Worm (Caenorhabditis elegans) whole organism, dauer: ENCODE results near the gene srr-4.

Experiments
- unc-62 ChIP-seq: sonication (generic microtip); optimal IDR thresholded peaks from 2 replicates; lab custom pipeline; 2017; ENCODE audit warnings: missing biosample characterization, missing genetic modification reagents, missing genetic modification characterization

srr-4 gene

ce11 chrV:5026438-5026837 is 7.4 kb downstream of the srr-4 start:
- no peak for TF ChIP-seq unc-62 (GFP tag; lab: Kevin White, UChicago)

- no peak for TF ChIP-seq unc-62 (GFP tag; lab: Kevin White, UChicago)
Observed at ce11 chrV:5027640-5028039, 8.6 kb downstream of the srr-4 start, which contains the start of gene cpt-4. Gene cpt-4 (minus strand): TSS chrV:5027723.

ce11 chrV:5030212-5030611 is 11.2 kb downstream of the srr-4 start:
- no peak for TF ChIP-seq unc-62 (GFP tag; lab: Kevin White, UChicago)

- no peak for TF ChIP-seq unc-62 (GFP tag; lab: Kevin White, UChicago)
Observed at ce11 chrV:5030715-5031114, 11.7 kb downstream of the srr-4 start, which contains the start of gene swt-7. Gene swt-7 (minus strand): TSS chrV:5030815.

- no peak for TF ChIP-seq unc-62 (GFP tag; lab: Kevin White, UChicago)
Observed at ce11 chrV:5031764-5032163, 12.7 kb downstream of the srr-4 start.

ce11 chrV:5032176-5032575 is 13.2 kb downstream of the srr-4 start:
- TF ChIP-seq unc-62 (GFP tag; lab: Kevin White, UChicago), result no peak

ce11 chrV:5033099-5033498 is 14.1 kb downstream of the srr-4 start, which contains the start of gene K11D12.13:
Gene K11D12.13 (plus strand): TSS chrV:5033399.
- no peak for TF ChIP-seq unc-62 (GFP tag; lab: Kevin White, UChicago)

ce11 chrV:5035058-5035457 is 16.0 kb downstream of the srr-4 start, which contains the start of gene K11D12.6:
Gene K11D12.6 (minus strand): TSS chrV:5035158.
- no peak for TF ChIP-seq unc-62 (GFP tag; lab: Kevin White, UChicago)

- no peak for TF ChIP-seq unc-62 (GFP tag; lab: Kevin White, UChicago)
Observed at ce11 chrV:5036364-5036763, 17.3 kb downstream of the srr-4 start, which contains the start of gene K11D12.7. Gene K11D12.7 (minus strand): TSS chrV:5036464.

ce11 chrV:5038449-5038848 is 19.4 kb downstream of the srr-4 start:
- TF ChIP-seq unc-62 (GFP tag; lab: Kevin White, UChicago), result no peak

- no peak for TF ChIP-seq unc-62 (GFP tag; lab: Kevin White, UChicago)
Observed at ce11 chrV:5039559-5039958, 20.5 kb downstream of the srr-4 start, which contains the start of gene K11D12.11. Gene K11D12.11 (minus strand): TSS chrV:5039600.

ce11 chrV:5040925-5041324 is 21.9 kb downstream of the srr-4 start, which contains the start of gene K11D12.8:
Gene K11D12.8 (minus strand): TSS chrV:5041001.
- TF ChIP-seq unc-62 (GFP tag; lab: Kevin White, UChicago), result no peak

- TF ChIP-seq unc-62 (GFP tag; lab: Kevin White, UChicago), result no peak
Observed at ce11 chrV:5046103-5046502, 27.1 kb downstream of the srr-4 start, which contains the start of gene exc-14. Gene exc-14 (minus strand): TSS chrV:5046203.

ce11 chrV:5046558-5046957 is 27.5 kb downstream of the srr-4 start:
- TF ChIP-seq unc-62 (GFP tag; lab: Kevin White, UChicago), result no peak

ce11 chrV:5049333-5049942 is 30.4 kb downstream of the srr-4 start, which contains the start of the genes pqn-51 and K11D12.14:
Gene pqn-51 (plus strand): TSS chrV:5049607.
Gene K11D12.14 (plus strand): TSS chrV:5049636.
- TF ChIP-seq unc-62 (GFP tag; lab: Kevin White, UChicago), result no peak

- TF ChIP-seq unc-62 (GFP tag; lab: Kevin White, UChicago), result no peak
Observed at ce11 chrV:5050073-5050599, 31.1 kb downstream of the srr-4 start.

ce11 chrV:5052233-5052632 is 33.2 kb downstream of the srr-4 start, which contains the start of gene K11D12.12:
Gene K11D12.12 (plus strand): TSS chrV:5052261.
- TF ChIP-seq unc-62 (GFP tag; lab: Kevin White, UChicago), result no peak
